Worm (Caenorhabditis elegans): ENCODE data around the gene F45E6.1.

DNA sequence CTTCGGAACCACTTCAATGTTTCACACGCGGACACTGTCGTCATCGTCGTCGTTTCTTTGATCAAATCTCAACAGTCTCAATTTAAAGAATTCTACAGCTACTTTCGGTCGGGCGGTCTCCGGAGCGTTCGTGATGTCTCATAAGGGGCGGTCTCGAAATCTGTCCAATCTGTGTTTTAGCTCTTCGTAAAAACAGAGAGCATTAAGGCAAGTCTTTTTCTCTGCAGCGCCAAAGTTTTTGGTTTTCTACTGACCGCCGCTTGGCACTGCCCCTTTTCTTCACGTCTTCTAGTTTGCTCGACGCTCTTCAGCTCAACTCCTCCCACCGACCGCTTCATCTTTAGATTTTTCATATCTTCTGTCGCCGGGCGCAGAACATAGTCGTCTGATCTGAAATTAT is 15.2 kb upstream of the F45E6.1 start, which contains the start of gene lips-1:
- no peak for TF ChIP-seq nhr-11 (tag; optimal IDR thresholded peaks at IDR 0.05)
- no peak for TF ChIP-seq pha-4 (GFP tag; IDR thresholded peaks at IDR 0.05)
- no peak for TF ChIP-seq pha-4 (tag; optimal IDR thresholded peaks at IDR 0.05)
